Worm (Caenorhabditis elegans): Measurements from ENCODE around the gene ceh-32.

ce11 chrV:11680519-11681203 lies 24.5 kb downstream of the ceh-32 start:
- TF ChIP-seq lim-7 (GFP tag; IDR thresholded peaks at IDR 0.05) (no peak), unc-39 (tag; optimal IDR thresholded peaks at IDR 0.05) (no peak), nhr-11 (tag; optimal IDR thresholded peaks at IDR 0.05) (no peak), mep-1 (tag; optimal IDR thresholded peaks at IDR 0.05) (peak; percentile 0), fos-1 (tag; optimal IDR thresholded peaks at IDR 0.05) (no peak)

Data from whole organism, L4 larva.